Fruit fly (Drosophila melanogaster) whole organism, embryonic: Measurements from ENCODE around the gene CG31798.
A peak's percentile ranks its signal among the peaks of the same experiment; 100 is the strongest.

ENCODE experiments used
- Aef1 ChIP-seq: fragments of 200-800 bp; sonication (Bioruptor generic); IDR thresholded peaks from 3 replicates; pipeline ENCODE4 v1.3.6; 2022; ENCODE audit warnings: missing biosample characterization, missing genetic modification characterization
- BEAF-32 ChIP-seq: fragments of 200-800 bp; sonication (Bioruptor generic); optimal IDR thresholded peaks from 3 replicates; lab custom pipeline; 2017; ENCODE audit warnings: missing biosample characterization, missing genetic modification characterization, mild to moderate bottlenecking, moderate library complexity, missing genetic modification reagents
- CG10366 ChIP-seq: fragments of 200-800 bp; sonication (Bioruptor generic); IDR thresholded peaks from 2 replicates; pipeline ENCODE4 v1.3.6; 2022; ENCODE audit warnings: missing biosample characterization, missing genetic modification characterization
- CG10959 ChIP-seq: fragments of 200-800 bp; sonication (Bioruptor generic); IDR thresholded peaks from 2 replicates; pipeline ENCODE4 v1.3.6; 2022; ENCODE audit warnings: missing biosample characterization, missing genetic modification characterization
- CG10979 ChIP-seq: fragments of 200-800 bp; sonication (Bioruptor generic); optimal IDR thresholded peaks from 2 replicates; lab custom pipeline; 2018; ENCODE audit warnings: missing biosample characterization, mild to moderate bottlenecking, missing genetic modification characterization, moderate library complexity
- CG11247 ChIP-seq: fragments of 200-800 bp; sonication (Bioruptor generic); IDR thresholded peaks from 2 replicates; pipeline ENCODE4 v1.3.6; 2022; ENCODE audit warnings: missing biosample characterization, missing genetic modification characterization
- CG12071 ChIP-seq: fragments of 200-800 bp; sonication (Bioruptor generic); optimal IDR thresholded peaks from 3 replicates; lab custom pipeline; 2018; ENCODE audit warnings: missing biosample characterization, mild to moderate bottlenecking, missing genetic modification characterization
- CG12155 ChIP-seq: fragments of 200-800 bp; sonication (Bioruptor generic); optimal IDR thresholded peaks from 3 replicates; lab custom pipeline; 2016; ENCODE audit warnings: missing biosample characterization, missing genetic modification characterization
- CG12942 ChIP-seq: fragments of 200-800 bp; sonication (Bioruptor generic); optimal IDR thresholded peaks from 3 replicates; lab custom pipeline; 2016; ENCODE audit warnings: missing biosample characterization, missing genetic modification characterization
- CG1832 ChIP-seq: fragments of 200-800 bp; sonication (Bioruptor generic); optimal IDR thresholded peaks from 2 replicates; lab custom pipeline; 2017; ENCODE audit warnings: missing biosample characterization, mild to moderate bottlenecking, missing genetic modification characterization, inconsistent platforms
- CG2120 ChIP-seq: fragments of 200-800 bp; sonication (Bioruptor generic); optimal IDR thresholded peaks from 3 replicates; lab custom pipeline; 2016; ENCODE audit warnings: missing biosample characterization, missing genetic modification characterization
- CG30431 ChIP-seq: fragments of 200-800 bp; sonication (Bioruptor generic); optimal IDR thresholded peaks from 2 replicates; lab custom pipeline; 2017; ENCODE audit warnings: missing biosample characterization, missing genetic modification characterization
- CG33557 ChIP-seq: fragments of 200-800 bp; sonication (Bioruptor generic); optimal IDR thresholded peaks from 2 replicates; lab custom pipeline; 2019; ENCODE audit warnings: missing biosample characterization, mild to moderate bottlenecking, missing genetic modification characterization, moderate library complexity
- CG3838 ChIP-seq: fragments of 200-800 bp; sonication (Bioruptor generic); optimal IDR thresholded peaks from 3 replicates; lab custom pipeline; 2016; ENCODE audit warnings: missing biosample characterization, missing genetic modification characterization
- CG4328 ChIP-seq: fragments of 200-800 bp; sonication (Bioruptor generic); optimal IDR thresholded peaks from 3 replicates; lab custom pipeline; 2017; ENCODE audit warnings: missing biosample characterization, missing genetic modification reagents, missing genetic modification characterization
- CG6654 ChIP-seq: fragments of 200-800 bp; sonication (Bioruptor generic); optimal IDR thresholded peaks from 2 replicates; lab custom pipeline; 2017; ENCODE audit warnings: missing biosample characterization, mild to moderate bottlenecking, missing genetic modification characterization
- CG6683 ChIP-seq: fragments of 200-800 bp; sonication (Bioruptor generic); optimal IDR thresholded peaks from 2 replicates; lab custom pipeline; 2017; ENCODE audit warnings: missing biosample characterization, mild to moderate bottlenecking, missing genetic modification characterization, missing genetic modification reagents
- CG8281 ChIP-seq: fragments of 200-800 bp; sonication (Bioruptor generic); optimal IDR thresholded peaks from 2 replicates; lab custom pipeline; 2018; ENCODE audit warnings: missing biosample characterization, mild to moderate bottlenecking, missing genetic modification characterization, moderate library complexity
- CG9932 ChIP-seq: fragments of 200-800 bp; sonication (Bioruptor generic); IDR thresholded peaks from 2 replicates; pipeline ENCODE4 v1.3.6; 2022; ENCODE audit warnings: missing biosample characterization, missing genetic modification characterization
- CrebB ChIP-seq: fragments of 200-800 bp; sonication (Bioruptor generic); optimal IDR thresholded peaks from 3 replicates; lab custom pipeline; 2018; ENCODE audit warnings: missing biosample characterization, mild to moderate bottlenecking, missing genetic modification characterization
- Dip3 ChIP-seq: fragments of 200-800 bp; sonication (Bioruptor generic); optimal IDR thresholded peaks from 3 replicates; lab custom pipeline; 2016; ENCODE audit warnings: missing biosample characterization, missing genetic modification characterization
- E2f2 ChIP-seq: fragments of 200-800 bp; sonication (Bioruptor generic); IDR thresholded peaks from 2 replicates; pipeline ENCODE4 v1.3.6; 2022; ENCODE audit warnings: missing biosample characterization, missing genetic modification characterization
- Ets65A ChIP-seq: fragments of 200-800 bp; sonication (Bioruptor generic); peaks from one replicate; lab custom pipeline; 2016; ENCODE audit warnings: missing biosample characterization, missing genetic modification characterization
- Gsc ChIP-seq: fragments of 200-800 bp; sonication (Bioruptor generic); IDR thresholded peaks from 2 replicates; pipeline ENCODE4 v1.3.6; 2022; ENCODE audit warnings: missing biosample characterization, missing genetic modification characterization
- Hey ChIP-seq: fragments of 200-800 bp; sonication (Bioruptor generic); optimal IDR thresholded peaks from 3 replicates; lab custom pipeline; 2018; ENCODE audit warnings: missing biosample characterization, mild to moderate bottlenecking, missing genetic modification characterization
- Jarid2 ChIP-seq: fragments of 200-800 bp; sonication (Bioruptor generic); optimal IDR thresholded peaks from 3 replicates; lab custom pipeline; 2017; ENCODE audit warnings: mild to moderate bottlenecking, missing biosample characterization, missing genetic modification reagents, missing genetic modification characterization
- Lim3 ChIP-seq: fragments of 200-800 bp; sonication (Bioruptor generic); IDR thresholded peaks from 2 replicates; pipeline ENCODE4 v1.3.6; 2022; ENCODE audit warnings: missing biosample characterization, missing genetic modification characterization
- Oaz ChIP-seq: fragments of 200-800 bp; sonication (Bioruptor generic); IDR thresholded peaks from 2 replicates; pipeline ENCODE4 v1.3.6; 2022; ENCODE audit warnings: missing biosample characterization, missing genetic modification characterization
- Oli ChIP-seq: fragments of 200-800 bp; sonication (Bioruptor generic); optimal IDR thresholded peaks from 2 replicates; lab custom pipeline; 2018; ENCODE audit warnings: missing biosample characterization, mild to moderate bottlenecking, missing genetic modification characterization, moderate library complexity
- Sox100B ChIP-seq: fragments of 200-800 bp; sonication (Bioruptor generic); optimal IDR thresholded peaks from 3 replicates; lab custom pipeline; 2018; ENCODE audit warnings: missing biosample characterization, mild to moderate bottlenecking, missing genetic modification characterization
- Stat92E ChIP-seq, 3 experiments: fragments of >200 bp in 2 of 3; fragments of 200-800 bp in 1 of 3; sonication (Bioruptor generic) in 1 of 3; optimal IDR thresholded peaks; 2 replicates each; lab custom pipeline; 2017 to 2019; ENCODE audit warnings: missing biosample characterization in 3 of 3, missing genetic modification characterization in 3 of 3, mild to moderate bottlenecking in 1 of 3, moderate library complexity in 1 of 3
- amos ChIP-seq: fragments of 200-800 bp; sonication (Bioruptor generic); IDR thresholded peaks from 2 replicates; pipeline ENCODE4 v1.3.6; 2022; ENCODE audit warnings: missing biosample characterization, missing genetic modification characterization; ENCODE audit not compliant: partially characterized antibody
- ap ChIP-seq: fragments of 200-800 bp; sonication (Bioruptor generic); IDR thresholded peaks from 2 replicates; pipeline ENCODE4 v1.3.6; 2022; ENCODE audit warnings: missing biosample characterization, missing genetic modification characterization
- ash1 ChIP-seq: fragments of 200-800 bp; sonication (Bioruptor generic); optimal IDR thresholded peaks from 2 replicates; lab custom pipeline; 2018; ENCODE audit warnings: missing biosample characterization, mild to moderate bottlenecking, missing genetic modification characterization
- cas ChIP-seq: fragments of 200-800 bp; sonication (Bioruptor generic); IDR thresholded peaks from 2 replicates; pipeline ENCODE4 v1.3.6; 2022; ENCODE audit warnings: missing biosample characterization, missing genetic modification characterization
- chm ChIP-seq: fragments of 200-800 bp; sonication (Bioruptor generic); IDR thresholded peaks from 2 replicates; pipeline ENCODE4 v1.3.6; 2022; ENCODE audit warnings: missing biosample characterization, missing genetic modification characterization
- dati ChIP-seq: fragments of 200-800 bp; sonication (Bioruptor generic); IDR thresholded peaks from 2 replicates; pipeline ENCODE4 v1.3.6; 2022; ENCODE audit warnings: missing biosample characterization, missing genetic modification characterization
- gce ChIP-seq: fragments of 200-800 bp; sonication (Bioruptor generic); IDR thresholded peaks from 3 replicates; pipeline ENCODE4 v1.3.6; 2022; ENCODE audit warnings: missing biosample characterization, missing genetic modification characterization
- gsb ChIP-seq: fragments of 200-800 bp; sonication (Bioruptor generic); IDR thresholded peaks from 2 replicates; pipeline ENCODE4 v1.3.6; 2022; ENCODE audit warnings: missing biosample characterization, missing genetic modification characterization
- hbn ChIP-seq: fragments of 200-800 bp; sonication (Bioruptor generic); IDR thresholded peaks from 2 replicates; pipeline ENCODE4 v1.3.6; 2022; ENCODE audit warnings: missing biosample characterization, missing genetic modification characterization; ENCODE audit not compliant: partially characterized antibody
- luna ChIP-seq: fragments of 200-800 bp; sonication (Bioruptor generic); optimal IDR thresholded peaks from 2 replicates; lab custom pipeline; 2016; ENCODE audit warnings: missing biosample characterization, missing genetic modification characterization
- nerfin-2 ChIP-seq: fragments of 200-800 bp; sonication (Bioruptor generic); IDR thresholded peaks from 2 replicates; pipeline ENCODE4 v1.3.6; 2022; ENCODE audit warnings: missing biosample characterization, missing genetic modification characterization; ENCODE audit not compliant: partially characterized antibody
- prd ChIP-seq, 3 experiments: fragments of >200 bp in 2 of 3; fragments of 200-800 bp in 1 of 3; sonication (Bioruptor generic) in 1 of 3; optimal IDR thresholded peaks in 2 of 3; IDR thresholded peaks in 1 of 3; 2 replicates in 2 of 3; 3 replicates in 1 of 3; pipeline versions ENCODE4 v1.3.6 to Lab custom; 2017 to 2022; ENCODE audit warnings: missing biosample characterization in 1 of 3, missing genetic modification characterization in 1 of 3
- pzg ChIP-seq: fragments of 200-800 bp; sonication (Bioruptor generic); optimal IDR thresholded peaks from 3 replicates; lab custom pipeline; 2018; ENCODE audit warnings: missing biosample characterization, mild to moderate bottlenecking, missing genetic modification characterization, moderate library complexity
- sim ChIP-seq: fragments of 200-800 bp; sonication (Bioruptor generic); IDR thresholded peaks from 2 replicates; pipeline ENCODE4 v1.3.6; 2022; ENCODE audit warnings: missing biosample characterization, missing genetic modification characterization
- sima ChIP-seq: fragments of 200-800 bp; sonication (Bioruptor generic); optimal IDR thresholded peaks from 2 replicates; lab custom pipeline; 2016; ENCODE audit warnings: missing biosample characterization, missing genetic modification characterization
- sr ChIP-seq: fragments of 200-800 bp; sonication (Bioruptor generic); IDR thresholded peaks from 3 replicates; pipeline ENCODE4 v1.3.6; 2022; ENCODE audit warnings: missing biosample characterization, missing genetic modification characterization
- tup ChIP-seq: fragments of 200-800 bp; sonication (Bioruptor generic); optimal IDR thresholded peaks from 2 replicates; lab custom pipeline; 2016; ENCODE audit warnings: missing biosample characterization, mild to moderate bottlenecking, missing genetic modification characterization, moderate library complexity
- yki ChIP-seq: fragments of >200 bp; optimal IDR thresholded peaks from 3 replicates; lab custom pipeline; 2018
- zfh1 ChIP-seq: fragments of 200-800 bp; sonication (Bioruptor generic); IDR thresholded peaks from 3 replicates; pipeline ENCODE4 v1.3.6; 2022; ENCODE audit warnings: missing biosample characterization, missing genetic modification characterization

CG31798 gene

DNA sequence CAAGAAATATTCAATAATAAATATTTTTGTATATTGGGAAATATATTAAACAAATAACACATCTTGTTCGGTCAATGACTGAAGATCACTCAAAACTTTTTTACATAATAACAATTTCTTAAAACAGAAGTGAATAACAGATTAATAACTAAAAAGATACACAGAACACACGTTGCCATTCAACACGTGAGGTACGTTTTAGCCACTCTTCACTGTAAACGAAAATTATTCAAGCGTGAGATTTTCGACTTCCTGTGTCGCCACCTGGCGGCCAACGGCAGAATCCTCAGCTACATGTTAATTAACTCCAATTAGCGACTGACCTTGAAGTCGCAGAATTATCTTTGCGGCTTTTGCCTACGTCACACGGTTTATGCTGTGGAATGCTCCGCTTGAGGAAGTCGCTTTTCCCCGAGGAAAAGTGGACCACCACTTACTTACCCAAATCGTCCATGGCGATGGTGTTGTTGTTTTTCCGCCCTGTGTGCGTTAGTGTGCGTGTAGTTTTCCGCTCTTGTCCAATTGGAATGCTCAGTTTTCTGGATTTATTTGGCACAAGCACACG is 31.9 kb downstream of the CG31798 start (continued):
- TF ChIP-seq Oaz (peak; percentile 23; the same call in 1 of the 2 replicates), CG30431 (GFP tag; lab: Kevin White, UChicago) (peak; percentile 64), BEAF-32 (GFP tag; lab: Kevin White, UChicago) (no peak), yki (no peak), ap (GFP tag; lab: Robert Waterston, UW) (peak; percentile 46; the same call in 1 of the 2 replicates), CG12942 (GFP tag; lab: Kevin White, UChicago) (peak; percentile 27), CG3838 (GFP tag; lab: Kevin White, UChicago) (no peak), Oli (tag; lab: Kevin White, UChicago) (peak; percentile 74), cas (no peak), CG10959 (GFP tag; lab: Robert Waterston, UW) (peak; percentile 59), ash1 (GFP tag; lab: Kevin White, UChicago) (no peak), Stat92E (GFP tag; optimal IDR thresholded peaks at IDR 0.05; lab: Kevin White, UChicago) (no peak), prd (optimal IDR thresholded peaks at IDR 0.05; lab: Kevin White, UChicago) (no peak), prd (GFP tag; IDR thresholded peaks at IDR 0.05; lab: Robert Waterston, UW) (peak; percentile 77), Sox100B (peak; percentile 55), Aef1 (GFP tag; lab: Robert Waterston, UW) (peak; percentile 66), sr (GFP tag; lab: Robert Waterston, UW) (no peak), sim (peak; percentile 40), CG1832 (no peak), CG6654 (GFP tag; lab: Kevin White, UChicago) (peak; percentile 19), CG12071 (GFP tag; lab: Kevin White, UChicago) (peak; percentile 43), hbn (no peak), CG11247 (GFP tag; lab: Robert Waterston, UW) (peak; percentile 60), Jarid2 (GFP tag; lab: Kevin White, UChicago) (peak; percentile 22), CrebB (tag; lab: Kevin White, UChicago) (peak; percentile 52), amos (GFP tag; lab: Robert Waterston, UW) (no peak), Lim3 (GFP tag; lab: Robert Waterston, UW) (0 out of 2 replicates have a peak, but pooled peaks have one; percentile 8), CG10979 (peak; percentile 75), gsb (no peak), gce (GFP tag; lab: Robert Waterston, UW) (0 out of 3 replicates have a peak, but pooled peaks have one; percentile 30), Dip3 (GFP tag; lab: Kevin White, UChicago) (peak; percentile 45), CG8281 (tag; lab: Kevin White, UChicago) (peak; percentile 26), Gsc (GFP tag; lab: Robert Waterston, UW) (no peak), sima (GFP tag; lab: Kevin White, UChicago) (no peak), nerfin-2 (GFP tag; lab: Robert Waterston, UW) (no peak), Hey (tag; lab: Kevin White, UChicago) (no peak), CG12155 (GFP tag; lab: Kevin White, UChicago) (peak; percentile 44), CG4328 (peak; percentile 34), zfh1 (GFP tag; lab: Robert Waterston, UW) (peak; percentile 82), tup (GFP tag; lab: Kevin White, UChicago) (no peak), CG6683 (no peak), CG10366 (peak; percentile 53), Ets65A (GFP tag; lab: Kevin White, UChicago) (peak; percentile 65), CG9932 (GFP tag; lab: Robert Waterston, UW) (peak; percentile 67), chm (no peak), E2f2 (GFP tag; lab: Robert Waterston, UW) (peak; percentile 49), pzg (no peak), CG33557 (GFP tag; lab: Kevin White, UChicago) (peak; percentile 39), CG2120 (peak; percentile 69), luna (GFP tag; lab: Kevin White, UChicago) (no peak), dati (no peak)
